Worm (Caenorhabditis elegans) whole organism, late embryonic: Measurements from ENCODE around the gene C08E3.13.

Experiments used
- C38D4.7 ChIP-seq: fragments of 200-800 bp; sonication (Bioruptor generic); optimal IDR thresholded peaks from 2 replicates; lab custom pipeline; 2018; ENCODE audit warnings: mild to moderate bottlenecking, missing genetic modification characterization, moderate library complexity, missing compliant biosample characterization
- F13H6.1 ChIP-seq: sonication (generic microtip); optimal IDR thresholded peaks from 2 replicates; lab custom pipeline; 2016; ENCODE audit warnings: missing genetic modification characterization, missing compliant biosample characterization
- T23F11.4 ChIP-seq: fragments of 200-800 bp; sonication (Bioruptor generic); optimal IDR thresholded peaks from 2 replicates; lab custom pipeline; 2018; ENCODE audit warnings: mild to moderate bottlenecking, missing genetic modification characterization, missing compliant biosample characterization
- ahr-1 ChIP-seq: sonication (generic microtip); optimal IDR thresholded peaks from 2 replicates; lab custom pipeline; 2016; ENCODE audit warnings: missing genetic modification characterization, missing compliant biosample characterization
- ama-1 ChIP-seq: fragments of 150-350 bp; optimal IDR thresholded peaks from 2 replicates; lab custom pipeline; 2014
- ceh-14 ChIP-seq: sonication (generic microtip); optimal IDR thresholded peaks from 2 replicates; lab custom pipeline; 2016; ENCODE audit warnings: missing genotype, missing genetic modification characterization, missing compliant biosample characterization
- ceh-18 ChIP-seq: sonication (generic microtip); optimal IDR thresholded peaks from 2 replicates; lab custom pipeline; 2016; ENCODE audit warnings: missing genetic modification characterization, missing compliant biosample characterization
- ceh-24 ChIP-seq: sonication (generic microtip); optimal IDR thresholded peaks from 2 replicates; lab custom pipeline; 2016; ENCODE audit warnings: mild to moderate bottlenecking, missing genetic modification characterization, missing compliant biosample characterization
- ceh-45 ChIP-seq: fragments of 200-800 bp; sonication (Bioruptor generic); IDR thresholded peaks from 2 replicates; pipeline ENCODE4 v1.3.6; 2022; ENCODE audit warnings: missing genetic modification reagents, missing genetic modification characterization, missing compliant biosample characterization
- ceh-6 ChIP-seq: fragments of 200-800 bp; sonication (Bioruptor generic); optimal IDR thresholded peaks from 2 replicates; lab custom pipeline; 2018; ENCODE audit warnings: mild to moderate bottlenecking, missing genetic modification characterization, missing compliant biosample characterization
- ceh-9 ChIP-seq: sonication (generic microtip); optimal IDR thresholded peaks from 2 replicates; lab custom pipeline; 2016; ENCODE audit warnings: mild to moderate bottlenecking, missing genetic modification characterization, inconsistent platforms, missing compliant biosample characterization
- che-1 ChIP-seq: sonication (generic microtip); optimal IDR thresholded peaks from 2 replicates; lab custom pipeline; 2016; ENCODE audit warnings: mild to moderate bottlenecking, missing genetic modification characterization, missing compliant biosample characterization
- eyg-1 ChIP-seq: sonication (generic microtip); optimal IDR thresholded peaks from 2 replicates; lab custom pipeline; 2016; ENCODE audit warnings: missing genotype, missing genetic modification characterization, missing compliant biosample characterization
- hlh-15 ChIP-seq: sonication (generic microtip); optimal IDR thresholded peaks from 2 replicates; lab custom pipeline; 2016; ENCODE audit warnings: missing genetic modification characterization, missing compliant biosample characterization
- hlh-30 ChIP-seq: sonication (generic microtip); optimal IDR thresholded peaks from 2 replicates; lab custom pipeline; 2017; ENCODE audit warnings: antibody characterized with exemption, missing genetic modification characterization, missing compliant biosample characterization; ENCODE audit not compliant: insufficient read depth
- hlh-8 ChIP-seq: sonication (generic microtip); optimal IDR thresholded peaks from 2 replicates; lab custom pipeline; 2016; ENCODE audit warnings: missing genotype, missing genetic modification characterization, missing compliant biosample characterization
- lim-6 ChIP-seq: sonication (generic microtip); optimal IDR thresholded peaks from 2 replicates; lab custom pipeline; 2016; ENCODE audit warnings: missing genetic modification characterization, missing compliant biosample characterization
- madf-2 ChIP-seq: sonication (generic microtip); optimal IDR thresholded peaks from 2 replicates; lab custom pipeline; 2017; ENCODE audit warnings: missing genetic modification characterization, missing compliant biosample characterization
- mec-3 ChIP-seq: sonication (generic microtip); optimal IDR thresholded peaks from 2 replicates; lab custom pipeline; 2016; ENCODE audit warnings: borderline replicate concordance, missing genetic modification characterization, missing compliant biosample characterization
- nfya-1 ChIP-seq: sonication (generic microtip); optimal IDR thresholded peaks from 2 replicates; lab custom pipeline; 2017; ENCODE audit warnings: missing genetic modification characterization, mild to moderate bottlenecking, missing compliant biosample characterization, antibody characterized with exemption, moderate library complexity
- nhr-232 ChIP-seq: sonication (generic microtip); optimal IDR thresholded peaks from 2 replicates; lab custom pipeline; 2016; ENCODE audit warnings: missing genetic modification characterization, missing compliant biosample characterization
- npax-4 ChIP-seq: sonication (generic microtip); optimal IDR thresholded peaks from 2 replicates; lab custom pipeline; 2016; ENCODE audit warnings: missing genetic modification characterization, missing compliant biosample characterization
- pag-3 ChIP-seq: sonication (generic microtip); optimal IDR thresholded peaks from 2 replicates; lab custom pipeline; 2016; ENCODE audit warnings: missing compliant biosample characterization, missing genetic modification characterization, borderline replicate concordance
- pat-9 ChIP-seq: fragments of 200-800 bp; sonication (Bioruptor generic); optimal IDR thresholded peaks from 2 replicates; lab custom pipeline; 2018; ENCODE audit warnings: mild to moderate bottlenecking, missing genetic modification characterization, moderate library complexity, missing compliant biosample characterization
- pax-1 ChIP-seq: fragments of 150-350 bp; optimal IDR thresholded peaks from 2 replicates; lab custom pipeline; 2014; ENCODE audit warnings: missing biosample characterization, missing genetic modification characterization
- pha-4 ChIP-seq: fragments of 150-350 bp; optimal IDR thresholded peaks from 2 replicates; lab custom pipeline; 2018; ENCODE audit warnings: missing biosample characterization, missing genetic modification reagents, missing genetic modification characterization
- pqm-1 ChIP-seq: sonication (generic microtip); optimal IDR thresholded peaks from 2 replicates; lab custom pipeline; 2016; ENCODE audit warnings: missing genetic modification characterization, missing compliant biosample characterization
- pros-1 ChIP-seq: fragments of 150-350 bp; optimal IDR thresholded peaks from 2 replicates; lab custom pipeline; 2014; ENCODE audit warnings: missing biosample characterization, missing genetic modification reagents, missing genetic modification characterization
- sdc-2 ChIP-seq: sonication (generic microtip); optimal IDR thresholded peaks from 2 replicates; lab custom pipeline; 2016; ENCODE audit warnings: missing genotype, missing genetic modification characterization, missing compliant biosample characterization
- sox-4 ChIP-seq: sonication (generic microtip); optimal IDR thresholded peaks from 2 replicates; lab custom pipeline; 2017; ENCODE audit warnings: mild to moderate bottlenecking, missing genetic modification characterization, inconsistent platforms, missing compliant biosample characterization
- tbx-2 ChIP-seq: sonication (generic microtip); optimal IDR thresholded peaks from 2 replicates; lab custom pipeline; 2016; ENCODE audit warnings: missing genetic modification characterization, missing compliant biosample characterization
- unc-3 ChIP-seq, 2 experiments: fragments of 200-800 bp in 1 of 2; sonication (Bioruptor generic) in 1 of 2; sonication (generic microtip) in 1 of 2; conservative IDR thresholded peaks in 1 of 2; optimal IDR thresholded peaks in 1 of 2; 2 replicates each; pipeline versions ENCODE4 v1.3.6 to Lab custom; 2016 to 2022; ENCODE audit warnings: missing compliant biosample characterization in 2 of 2, missing genetic modification characterization in 2 of 2, missing genetic modification reagents in 1 of 2
- unc-55 ChIP-seq: sonication (generic microtip); optimal IDR thresholded peaks from 2 replicates; lab custom pipeline; 2017; ENCODE audit warnings: missing biosample characterization, missing genetic modification reagents, missing genetic modification characterization
- unc-86 ChIP-seq: sonication (generic microtip); optimal IDR thresholded peaks from 2 replicates; lab custom pipeline; 2016; ENCODE audit warnings: missing genetic modification characterization, missing compliant biosample characterization
- zip-5 ChIP-seq: sonication (generic microtip); optimal IDR thresholded peaks from 2 replicates; lab custom pipeline; 2016; ENCODE audit warnings: missing genetic modification characterization, missing compliant biosample characterization

Gene C08E3.13

DNA sequence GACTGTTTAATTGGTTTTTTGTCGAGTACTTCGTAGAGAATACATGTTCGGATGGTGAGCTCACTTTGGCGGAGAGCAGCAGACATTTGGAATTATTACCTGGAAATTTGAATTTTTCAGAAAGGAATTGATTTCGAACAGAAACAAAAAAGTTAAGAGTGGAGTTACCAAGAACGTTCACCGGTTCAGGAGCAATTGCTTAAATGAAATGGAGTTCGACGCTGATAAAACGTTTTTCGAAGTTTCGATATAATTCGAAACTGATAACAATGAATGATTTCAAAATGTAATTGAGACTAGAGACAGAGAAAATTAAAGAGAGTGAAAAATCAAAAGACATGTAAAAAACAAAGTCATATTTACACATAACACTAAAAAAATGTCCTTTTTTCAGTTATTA, 21.5 kb downstream of the C08E3.13 start, which contains the start of gene fbxa-163:
Gene fbxa-163, minus strand, starts transcription at position 101 of the 400 bp plus-strand sequence.
- no peak for TF ChIP-seq pqm-1 (tag; lab: Kevin White, UChicago)
- TF ChIP-seq ama-1 (lab: Kevin White, UChicago), result no peak
- TF ChIP-seq sox-4 (tag; lab: Kevin White, UChicago), result no peak
- TF ChIP-seq pax-1 (tag; lab: Kevin White, UChicago), result no peak
- TF ChIP-seq unc-86 (tag; lab: Kevin White, UChicago), result no peak
- no peak for TF ChIP-seq sdc-2 (tag; lab: Kevin White, UChicago)
- no peak for TF ChIP-seq pag-3 (tag; lab: Kevin White, UChicago)
- TF ChIP-seq madf-2 (tag; lab: Kevin White, UChicago), result no peak
- TF ChIP-seq lim-6 (tag; lab: Kevin White, UChicago), result no peak
- no peak for TF ChIP-seq che-1 (tag; lab: Kevin White, UChicago)
- no peak for TF ChIP-seq eyg-1 (tag; lab: Kevin White, UChicago)
- no peak for TF ChIP-seq ahr-1 (tag; lab: Kevin White, UChicago)
- no peak for TF ChIP-seq C38D4.7
- no peak for TF ChIP-seq ceh-45 (GFP tag; lab: Robert Waterston, UW)

ce11 chrII:1608915-1609314, 23.2 kb downstream of the C08E3.13 start:
- TF ChIP-seq hlh-30 (tag; lab: Kevin White, UChicago) (no peak), ahr-1 (tag; lab: Kevin White, UChicago) (no peak), ceh-18 (no peak)

DNA sequence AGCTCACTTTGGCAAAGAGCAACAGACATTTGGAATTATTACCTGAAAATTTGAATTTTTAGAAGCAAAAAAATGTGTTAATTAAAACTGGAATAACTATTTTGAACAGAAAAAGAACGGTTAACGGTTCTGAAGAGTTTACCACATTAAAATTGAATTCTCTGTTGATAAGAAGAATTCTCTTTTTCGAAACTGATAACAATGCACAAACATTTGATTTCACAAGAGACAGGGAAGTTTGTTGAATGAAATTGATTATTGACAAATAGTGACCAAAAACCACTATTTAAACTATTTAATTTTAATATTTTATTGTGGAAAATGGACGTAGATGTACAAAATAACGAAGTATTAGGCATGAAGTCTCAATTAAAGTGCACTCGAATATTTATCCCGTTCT, 24.5 kb downstream of the C08E3.13 start:
- no peak for TF ChIP-seq hlh-15 (tag; lab: Kevin White, UChicago)
- no peak for TF ChIP-seq zip-5
- no peak for TF ChIP-seq sdc-2 (tag; lab: Kevin White, UChicago)
- no peak for TF ChIP-seq nfya-1 (tag; lab: Kevin White, UChicago)
- no peak for TF ChIP-seq ceh-24 (tag; lab: Kevin White, UChicago)
- TF ChIP-seq ceh-9 (tag; lab: Kevin White, UChicago), result no peak
- no peak for TF ChIP-seq tbx-2 (tag; lab: Kevin White, UChicago)
- TF ChIP-seq mec-3, result no peak
- TF ChIP-seq ceh-14 (tag; lab: Kevin White, UChicago), result no peak
- TF ChIP-seq hlh-8 (tag; lab: Kevin White, UChicago), result no peak
- TF ChIP-seq pha-4 (tag; lab: Kevin White, UChicago), result no peak
- no peak for TF ChIP-seq ceh-6 (GFP tag; lab: Kevin White, UChicago)
- TF ChIP-seq pag-3 (tag; lab: Kevin White, UChicago), result no peak
- no peak for TF ChIP-seq npax-4 (tag; lab: Kevin White, UChicago)
- no peak for TF ChIP-seq unc-3 (GFP tag; conservative IDR thresholded peaks at IDR 0.05; lab: Robert Waterston, UW)
- TF ChIP-seq unc-3 (tag; optimal IDR thresholded peaks at IDR 0.05; lab: Kevin White, UChicago), result no peak
- no peak for TF ChIP-seq F13H6.1 (tag; lab: Kevin White, UChicago)

DNA sequence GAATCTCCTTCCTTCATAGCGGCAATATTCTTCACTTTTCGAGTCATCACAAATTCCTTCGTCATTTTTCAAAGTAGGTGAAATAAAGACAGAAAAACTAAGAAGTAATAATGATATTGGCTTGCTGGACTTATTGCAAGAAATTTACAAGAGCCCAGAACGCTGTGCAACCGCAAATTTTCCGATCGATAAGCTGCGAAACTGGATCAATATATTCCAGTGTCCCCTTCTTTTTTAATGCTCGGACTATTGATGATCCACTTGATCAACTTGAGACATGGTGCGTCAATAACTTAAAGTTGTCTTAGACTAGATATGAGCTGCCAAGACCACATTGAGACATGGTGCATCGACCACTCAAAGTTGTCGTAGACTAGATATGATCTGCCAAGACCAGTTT, 26.0 kb downstream of the C08E3.13 start, which contains the start of gene bath-33:
Gene bath-33, minus strand, starts transcription at position 101 of the 400 bp plus-strand sequence.
- no peak for TF ChIP-seq T23F11.4 (GFP tag; lab: Kevin White, UChicago)
- no peak for TF ChIP-seq ceh-6 (GFP tag; lab: Kevin White, UChicago)
- no peak for TF ChIP-seq pros-1 (tag; lab: Kevin White, UChicago)
- TF ChIP-seq ceh-45 (GFP tag; lab: Robert Waterston, UW), result no peak
- TF ChIP-seq hlh-15 (tag; lab: Kevin White, UChicago), result no peak
- no peak for TF ChIP-seq unc-55 (GFP tag; lab: Kevin White, UChicago)
- no peak for TF ChIP-seq che-1 (tag; lab: Kevin White, UChicago)
- no peak for TF ChIP-seq C38D4.7
- TF ChIP-seq pat-9, result no peak
- no peak for TF ChIP-seq nhr-232 (tag; lab: Kevin White, UChicago)
